Worm (Caenorhabditis elegans) whole organism, L1 larva: Measurements from ENCODE around the gene pyp-1.

Experiments
- alr-1 ChIP-seq: fragments of 200-800 bp; sonication (Bioruptor generic); optimal IDR thresholded peaks from 2 replicates; lab custom pipeline; 2018; ENCODE audit warnings: borderline replicate concordance, mild to moderate bottlenecking, missing genetic modification characterization, missing compliant biosample characterization
- aly-2 ChIP-seq: fragments of 150-350 bp; optimal IDR thresholded peaks from 2 replicates; lab custom pipeline; 2014; ENCODE audit warnings: missing biosample characterization, missing genetic modification characterization
- ama-1 ChIP-seq: fragments of 150-350 bp; optimal IDR thresholded peaks from 2 replicates; lab custom pipeline; 2014
- ceh-63 ChIP-seq: fragments of 200-800 bp; sonication (Bioruptor generic); optimal IDR thresholded peaks from 2 replicates; lab custom pipeline; 2018; ENCODE audit warnings: mild to moderate bottlenecking, missing genetic modification characterization, missing compliant biosample characterization
- ceh-82 ChIP-seq, 3 experiments: fragments of 150-350 bp in 1 of 3; sonication (generic microtip) in 2 of 3; optimal IDR thresholded peaks; 2 replicates each; lab custom pipeline; 2014 to 2017; ENCODE audit warnings: missing biosample characterization in 3 of 3, missing genetic modification characterization in 3 of 3
- ceh-88 ChIP-seq: fragments of 200-800 bp; sonication (Bioruptor generic); IDR thresholded peaks from 2 replicates; pipeline ENCODE4 v1.3.6; 2022; ENCODE audit warnings: missing genetic modification characterization, missing compliant biosample characterization
- ceh-90 ChIP-seq: sonication (generic microtip); optimal IDR thresholded peaks from 2 replicates; lab custom pipeline; 2016; ENCODE audit warnings: missing genetic modification characterization, missing compliant biosample characterization
- dpl-1 ChIP-seq, 3 experiments: fragments of 150-350 bp in 2 of 3; sonication (generic microtip) in 1 of 3; optimal IDR thresholded peaks; 2 replicates each; lab custom pipeline; 2014 to 2017; ENCODE audit warnings: missing biosample characterization in 3 of 3, missing genetic modification characterization in 3 of 3, missing genetic modification reagents in 3 of 3
- efl-1 ChIP-seq, 4 experiments: fragments of 150-350 bp; optimal IDR thresholded peaks in 3 of 4; peaks in 1 of 4; 1 replicate in 1 of 4; 2 replicates in 3 of 4; lab custom pipeline; 2014; ENCODE audit warnings: missing biosample characterization in 2 of 4, missing genetic modification characterization in 2 of 4, missing genetic modification reagents in 2 of 4
- egl-13 ChIP-seq: sonication (generic microtip); optimal IDR thresholded peaks from 2 replicates; lab custom pipeline; 2016; ENCODE audit warnings: missing genotype, missing genetic modification reagents, missing genetic modification characterization, missing compliant biosample characterization
- elt-2 ChIP-seq: sonication (generic microtip); optimal IDR thresholded peaks from 2 replicates; lab custom pipeline; 2016; ENCODE audit warnings: missing genetic modification characterization, mild to moderate bottlenecking, inconsistent platforms, missing compliant biosample characterization, missing genetic modification reagents
- fkh-10 ChIP-seq: sonication (generic microtip); optimal IDR thresholded peaks from 2 replicates; lab custom pipeline; 2017; ENCODE audit warnings: missing biosample characterization, missing genetic modification reagents, missing genetic modification characterization
- fkh-8 ChIP-seq: sonication (generic microtip); optimal IDR thresholded peaks from 2 replicates; lab custom pipeline; 2016; ENCODE audit warnings: mild to moderate bottlenecking, missing genetic modification characterization, missing compliant biosample characterization
- grh-1 ChIP-seq: fragments of 200-800 bp; sonication (Bioruptor generic); IDR thresholded peaks from 2 replicates; pipeline ENCODE4 v1.3.6; 2022; ENCODE audit warnings: missing genetic modification reagents, missing genetic modification characterization, missing compliant biosample characterization
- hpl-2 ChIP-seq: fragments of 150-350 bp; optimal IDR thresholded peaks from 2 replicates; lab custom pipeline; 2014; ENCODE audit warnings: missing biosample characterization, missing genetic modification reagents, missing genetic modification characterization
- irx-1 ChIP-seq: sonication (generic microtip); optimal IDR thresholded peaks from 2 replicates; lab custom pipeline; 2016; ENCODE audit warnings: missing genetic modification characterization, missing compliant biosample characterization
- isw-1 ChIP-seq: fragments of 200-800 bp; sonication (Bioruptor generic); IDR thresholded peaks from 2 replicates; pipeline ENCODE4 v1.3.6; 2022; ENCODE audit warnings: missing genetic modification characterization, missing compliant biosample characterization
- jun-1 ChIP-seq: fragments of 150-350 bp; optimal IDR thresholded peaks from 2 replicates; lab custom pipeline; 2014; ENCODE audit warnings: missing biosample characterization, missing genetic modification reagents, missing genetic modification characterization
- lin-13 ChIP-seq: fragments of 150-350 bp; optimal IDR thresholded peaks from 2 replicates; lab custom pipeline; 2014; ENCODE audit warnings: missing biosample characterization, missing genetic modification reagents, missing genetic modification characterization
- lin-14 ChIP-seq: fragments of 200-800 bp; sonication (Bioruptor generic); optimal IDR thresholded peaks from 2 replicates; lab custom pipeline; 2018; ENCODE audit warnings: mild to moderate bottlenecking, missing genetic modification characterization, moderate library complexity, missing compliant biosample characterization
- lin-35 ChIP-seq, 2 experiments: fragments of 150-350 bp; optimal IDR thresholded peaks; 2 replicates each; lab custom pipeline; 2014; ENCODE audit warnings: missing biosample characterization in 2 of 2, missing genetic modification characterization in 2 of 2, missing genetic modification reagents in 2 of 2
- lsy-2 ChIP-seq, 2 experiments: fragments of 150-350 bp; optimal IDR thresholded peaks; 2 replicates each; lab custom pipeline; 2014; ENCODE audit warnings: missing biosample characterization in 2 of 2, missing genetic modification characterization in 2 of 2
- mab-9 ChIP-seq: fragments of 200-800 bp; sonication (Bioruptor generic); IDR thresholded peaks from 2 replicates; pipeline ENCODE4 v1.3.6; 2022; ENCODE audit warnings: missing genetic modification reagents, missing genetic modification characterization, missing compliant biosample characterization
- mef-2 ChIP-seq: fragments of 150-350 bp; optimal IDR thresholded peaks from 2 replicates; lab custom pipeline; 2014; ENCODE audit warnings: missing biosample characterization, missing genetic modification characterization
- mep-1 ChIP-seq: fragments of 150-350 bp; optimal IDR thresholded peaks from 2 replicates; lab custom pipeline; 2014; ENCODE audit warnings: missing biosample characterization, missing genetic modification characterization
- nhr-19 ChIP-seq: fragments of 200-800 bp; sonication (Bioruptor generic); conservative IDR thresholded peaks from 2 replicates; pipeline ENCODE4 v1.3.6; 2022; ENCODE audit warnings: missing genetic modification characterization, missing compliant biosample characterization
- nhr-20 ChIP-seq: sonication (generic microtip); optimal IDR thresholded peaks from 2 replicates; lab custom pipeline; 2016; ENCODE audit warnings: mild to moderate bottlenecking, missing genetic modification characterization, missing compliant biosample characterization
- nhr-47 ChIP-seq: sonication (generic microtip); optimal IDR thresholded peaks from 2 replicates; lab custom pipeline; 2016; ENCODE audit warnings: mild to moderate bottlenecking, missing genetic modification characterization, moderate library complexity, missing compliant biosample characterization
- nhr-71 ChIP-seq: sonication (generic microtip); optimal IDR thresholded peaks from 2 replicates; lab custom pipeline; 2016; ENCODE audit warnings: mild to moderate bottlenecking, missing genetic modification characterization, moderate library complexity, missing compliant biosample characterization
- nhr-76 ChIP-seq: sonication (generic microtip); optimal IDR thresholded peaks from 2 replicates; lab custom pipeline; 2017; ENCODE audit warnings: missing biosample characterization, missing genetic modification characterization
- nhr-77 ChIP-seq: fragments of 150-350 bp; optimal IDR thresholded peaks from 2 replicates; lab custom pipeline; 2014; ENCODE audit warnings: missing biosample characterization, missing genetic modification characterization
- nhr-84 ChIP-seq: sonication (generic microtip); optimal IDR thresholded peaks from 2 replicates; lab custom pipeline; 2017; ENCODE audit warnings: missing biosample characterization, missing genetic modification characterization
- pag-3 ChIP-seq: sonication (generic microtip); optimal IDR thresholded peaks from 2 replicates; lab custom pipeline; 2017; ENCODE audit warnings: missing genetic modification characterization, mild to moderate bottlenecking, missing compliant biosample characterization, antibody characterized with exemption, borderline replicate concordance; ENCODE audit not compliant: insufficient read depth
- pax-3 ChIP-seq: fragments of 200-800 bp; sonication (Bioruptor generic); optimal IDR thresholded peaks from 2 replicates; lab custom pipeline; 2018; ENCODE audit warnings: mild to moderate bottlenecking, missing genetic modification characterization, moderate library complexity, missing compliant biosample characterization
- rnt-1 ChIP-seq: sonication (generic microtip); optimal IDR thresholded peaks from 2 replicates; lab custom pipeline; 2016; ENCODE audit warnings: mild to moderate bottlenecking, missing genetic modification characterization, moderate library complexity, missing compliant biosample characterization
- skn-1 ChIP-seq: fragments of 150-350 bp; optimal IDR thresholded peaks from 2 replicates; lab custom pipeline; 2014; ENCODE audit warnings: missing biosample characterization, missing genetic modification characterization
- snpc-4 ChIP-seq: fragments of 150-350 bp; optimal IDR thresholded peaks from 2 replicates; lab custom pipeline; 2014; ENCODE audit warnings: missing biosample characterization, missing genetic modification characterization
- snu-23 ChIP-seq: sonication (generic microtip); optimal IDR thresholded peaks from 2 replicates; lab custom pipeline; 2016; ENCODE audit warnings: missing genetic modification characterization, missing compliant biosample characterization
- sup-37 ChIP-seq: fragments of 200-800 bp; sonication (Bioruptor generic); optimal IDR thresholded peaks from 2 replicates; lab custom pipeline; 2018; ENCODE audit warnings: mild to moderate bottlenecking, missing genetic modification characterization, missing compliant biosample characterization
- swsn-7 ChIP-seq: sonication (generic microtip); optimal IDR thresholded peaks from 2 replicates; lab custom pipeline; 2016; ENCODE audit warnings: missing genetic modification characterization, missing compliant biosample characterization
- tbx-2 ChIP-seq: sonication (generic microtip); optimal IDR thresholded peaks from 2 replicates; lab custom pipeline; 2016; ENCODE audit warnings: missing genetic modification characterization, missing compliant biosample characterization
- unc-62 ChIP-seq: fragments of 150-350 bp; optimal IDR thresholded peaks from 2 replicates; lab custom pipeline; 2014; ENCODE audit warnings: missing biosample characterization, missing genetic modification reagents, missing genetic modification characterization
- unc-98 ChIP-seq: fragments of 200-800 bp; sonication (Bioruptor generic); IDR thresholded peaks from 2 replicates; pipeline ENCODE4 v1.3.6; 2022; ENCODE audit warnings: missing genetic modification characterization, missing compliant biosample characterization
- zag-1 ChIP-seq: fragments of 150-350 bp; optimal IDR thresholded peaks from 2 replicates; lab custom pipeline; 2014; ENCODE audit warnings: missing biosample characterization, missing genetic modification characterization
- ztf-11 ChIP-seq, 2 experiments: sonication (generic microtip); optimal IDR thresholded peaks; 2 replicates each; lab custom pipeline; 2016 to 2017; ENCODE audit warnings: missing genetic modification characterization in 2 of 2, missing biosample characterization in 1 of 2, missing compliant biosample characterization in 1 of 2

Gene pyp-1

ce11 chrIV:9969081-9969480 is 29.6 kb downstream of the pyp-1 start, which contains the start of the genes kin-5 and C47E12.11:
TSS of gene kin-5 (minus strand) at chrIV:9969181.
TSS of gene C47E12.11 (plus strand) at chrIV:9969400.
- TF ChIP-seq ztf-11 (tag; optimal IDR thresholded peaks at IDR 0.05; lab: Kevin White, UChicago) (no peak), mab-9 (GFP tag; lab: Robert Waterston, UW) (no peak), hpl-2 (no peak), aly-2 (tag; lab: Kevin White, UChicago) (no peak), ceh-90 (tag; lab: Kevin White, UChicago) (no peak), tbx-2 (tag; lab: Kevin White, UChicago) (no peak), skn-1 (no peak), nhr-76 (tag; lab: Kevin White, UChicago) (no peak), elt-2 (no peak), unc-98 (no peak), lin-13 (no peak), fkh-8 (tag; lab: Kevin White, UChicago) (no peak), ceh-88 (no peak), unc-62 (no peak), jun-1 (tag; lab: Kevin White, UChicago) (no peak), mep-1 (tag; lab: Kevin White, UChicago) (no peak), ama-1 (lab: Kevin White, UChicago) (no peak), ceh-82 (tag; optimal IDR thresholded peaks at IDR 0.05; lab: Kevin White, UChicago) (no peak), ceh-63 (GFP tag; lab: Kevin White, UChicago) (no peak), pag-3 (tag; lab: Kevin White, UChicago) (no peak)

ce11 chrIV:9963945-9964344 is 34.8 kb downstream of the pyp-1 start, which contains the start of gene T13H10.2:
TSS of gene T13H10.2 (plus strand) at chrIV:9964245.
- TF ChIP-seq mep-1 (tag; lab: Kevin White, UChicago) = no peak
- no peak for TF ChIP-seq lsy-2 (tag; optimal IDR thresholded peaks at IDR 0.05; lab: Kevin White, UChicago)
- TF ChIP-seq mef-2 (tag; lab: Kevin White, UChicago) = no peak
- no peak for TF ChIP-seq alr-1 (tag; lab: Kevin White, UChicago)
- TF ChIP-seq nhr-20 (tag; lab: Kevin White, UChicago) = no peak
- no peak for TF ChIP-seq aly-2 (tag; lab: Kevin White, UChicago)
- TF ChIP-seq grh-1 (GFP tag; lab: Robert Waterston, UW) = no peak
- no peak for TF ChIP-seq swsn-7 (tag; lab: Kevin White, UChicago)
- no peak for TF ChIP-seq pax-3 (tag; lab: Kevin White, UChicago)
- TF ChIP-seq ceh-82 (tag; optimal IDR thresholded peaks at IDR 0.05; lab: Kevin White, UChicago) = no peak
- no peak for TF ChIP-seq egl-13 (tag; lab: Kevin White, UChicago)
- TF ChIP-seq nhr-84 (tag; lab: Kevin White, UChicago) = no peak
- no peak for TF ChIP-seq nhr-47

- TF ChIP-seq irx-1 (tag; lab: Kevin White, UChicago) (no peak), nhr-76 (tag; lab: Kevin White, UChicago) (no peak), snpc-4 (tag; lab: Kevin White, UChicago) (no peak), jun-1 (tag; lab: Kevin White, UChicago) (no peak), aly-2 (tag; lab: Kevin White, UChicago) (no peak), nhr-47 (no peak), mef-2 (tag; lab: Kevin White, UChicago) (no peak), fkh-10 (GFP tag; lab: Kevin White, UChicago) (no peak), sup-37 (GFP tag; lab: Kevin White, UChicago) (no peak), ceh-88 (no peak), pax-3 (tag; lab: Kevin White, UChicago) (no peak), dpl-1 (GFP tag; optimal IDR thresholded peaks at IDR 0.05; lab: Kevin White, UChicago) (no peak), zag-1 (tag; lab: Kevin White, UChicago) (no peak)
- TF ChIP-seq, all 84 proteins: peak for 0
These were observed 45.4 kb downstream of the pyp-1 start, which contains the start of gene gon-1 for ce11 chrIV:9953333-9953732. TSS of gene gon-1 (minus strand) at chrIV:9953433.

- no peak for TF ChIP-seq isw-1
- peak; percentile 24 for TF ChIP-seq nhr-20 (tag; lab: Kevin White, UChicago)
- TF ChIP-seq lin-35 (GFP tag; optimal IDR thresholded peaks at IDR 0.05; lab: Kevin White, UChicago) = peak in 1 of 2 experiments; percentile 51
- peak; percentile 20 for TF ChIP-seq tbx-2 (tag; lab: Kevin White, UChicago)
- TF ChIP-seq nhr-19 (GFP tag; lab: Robert Waterston, UW) = peak; percentile 59
- TF ChIP-seq pag-3 (tag; lab: Kevin White, UChicago) = no peak
- no peak for TF ChIP-seq lin-13
- TF ChIP-seq nhr-77 = peak; percentile 35
- peak; percentile 60 for TF ChIP-seq rnt-1
- TF ChIP-seq mep-1 (tag; lab: Kevin White, UChicago) = peak; percentile 8
- TF ChIP-seq lin-14 (GFP tag; lab: Kevin White, UChicago) = peak; percentile 73
- TF ChIP-seq snu-23 (GFP tag; lab: Kevin White, UChicago) = peak; percentile 39
- peak; percentile 8 to 39 (median 12) for TF ChIP-seq dpl-1 (GFP tag; optimal IDR thresholded peaks at IDR 0.05; lab: Kevin White, UChicago)
- peak; percentile 66 for TF ChIP-seq nhr-71 (tag; lab: Kevin White, UChicago)
- TF ChIP-seq efl-1 (optimal IDR thresholded peaks at IDR 0.05; lab: Kevin White, UChicago) = peak; percentile 4 to 56
- TF ChIP-seq efl-1 (GFP tag; optimal IDR thresholded peaks at IDR 0.05 in 1 of 2; lab: Kevin White, UChicago) = peak in 1 of 2 experiments; percentile 52
These were observed 50.7 kb downstream of the pyp-1 start for ce11 chrIV:9948035-9948434.
